Fruit fly (Drosophila melanogaster) whole organism, embryonic: ENCODE results near the gene frtz.

ENCODE experiments used
- CG1024 ChIP-seq: fragments of 200-800 bp; sonication (Bioruptor generic); IDR thresholded peaks from 2 replicates; pipeline ENCODE4 v1.3.6; 2022; ENCODE audit warnings: missing biosample characterization, missing genetic modification characterization
- CG10267 ChIP-seq: fragments of 200-800 bp; sonication (Bioruptor generic); optimal IDR thresholded peaks from 2 replicates; lab custom pipeline; 2018; ENCODE audit warnings: missing biosample characterization, mild to moderate bottlenecking, missing genetic modification characterization, moderate library complexity
- CG10654 ChIP-seq: fragments of 200-800 bp; sonication (Bioruptor generic); optimal IDR thresholded peaks from 2 replicates; lab custom pipeline; 2016; ENCODE audit warnings: missing biosample characterization, missing genetic modification characterization
- CG11456 ChIP-seq: fragments of 200-800 bp; sonication (Bioruptor generic); IDR thresholded peaks from 3 replicates; pipeline ENCODE4 v1.3.6; 2022; ENCODE audit warnings: missing biosample characterization, missing genetic modification characterization
- CG11723 ChIP-seq: fragments of 200-800 bp; sonication (Bioruptor generic); optimal IDR thresholded peaks from 2 replicates; lab custom pipeline; 2017; ENCODE audit warnings: missing biosample characterization, mild to moderate bottlenecking, missing genetic modification characterization
- CG13287 ChIP-seq: fragments of 200-800 bp; sonication (Bioruptor generic); IDR thresholded peaks from 2 replicates; pipeline ENCODE4 v1.3.6; 2022; ENCODE audit warnings: missing biosample characterization, missing genetic modification characterization; ENCODE audit not compliant: partially characterized antibody
- CG13624 ChIP-seq: fragments of 200-800 bp; sonication (Bioruptor generic); optimal IDR thresholded peaks from 2 replicates; lab custom pipeline; 2016; ENCODE audit warnings: missing biosample characterization, missing genetic modification characterization
- CG14050 ChIP-seq: fragments of 200-800 bp; sonication (Bioruptor generic); IDR thresholded peaks from 3 replicates; pipeline ENCODE4 v1.3.6; 2022; ENCODE audit warnings: missing biosample characterization, missing genetic modification characterization
- CG14965 ChIP-seq: fragments of 200-800 bp; sonication (Bioruptor generic); optimal IDR thresholded peaks from 2 replicates; lab custom pipeline; 2016; ENCODE audit warnings: missing biosample characterization, missing genetic modification characterization, borderline replicate concordance
- CG15479 ChIP-seq: fragments of 200-800 bp; sonication (Bioruptor generic); optimal IDR thresholded peaks from 3 replicates; lab custom pipeline; 2019; ENCODE audit warnings: missing biosample characterization, mild to moderate bottlenecking, missing genetic modification characterization, moderate library complexity
- CG17385 ChIP-seq: fragments of 200-800 bp; sonication (Bioruptor generic); optimal IDR thresholded peaks from 3 replicates; lab custom pipeline; 2018; ENCODE audit warnings: missing biosample characterization, mild to moderate bottlenecking, missing genetic modification characterization
- CG31441 ChIP-seq: fragments of 200-800 bp; sonication (Bioruptor generic); IDR thresholded peaks from 2 replicates; pipeline ENCODE4 v1.3.6; 2022; ENCODE audit warnings: missing biosample characterization, missing genetic modification characterization
- CG32772 ChIP-seq: fragments of 200-800 bp; sonication (Bioruptor generic); IDR thresholded peaks from 2 replicates; pipeline ENCODE4 v1.3.6; 2022; ENCODE audit warnings: missing biosample characterization, missing genetic modification characterization
- CG3838 ChIP-seq: fragments of 200-800 bp; sonication (Bioruptor generic); optimal IDR thresholded peaks from 3 replicates; lab custom pipeline; 2016; ENCODE audit warnings: missing biosample characterization, missing genetic modification characterization
- CG4328 ChIP-seq: fragments of 200-800 bp; sonication (Bioruptor generic); optimal IDR thresholded peaks from 3 replicates; lab custom pipeline; 2017; ENCODE audit warnings: missing biosample characterization, missing genetic modification reagents, missing genetic modification characterization
- CG6272 ChIP-seq: fragments of 200-800 bp; sonication (Bioruptor generic); IDR thresholded peaks from 2 replicates; pipeline ENCODE4 v1.3.6; 2022; ENCODE audit warnings: missing biosample characterization, missing genetic modification characterization
- CG6813 ChIP-seq: fragments of 200-800 bp; sonication (Bioruptor generic); optimal IDR thresholded peaks from 2 replicates; lab custom pipeline; 2017; ENCODE audit warnings: missing biosample characterization, missing genetic modification characterization, mild to moderate bottlenecking, moderate library complexity, missing genetic modification reagents
- CG7271 ChIP-seq: fragments of 200-800 bp; sonication (Bioruptor generic); optimal IDR thresholded peaks from 2 replicates; lab custom pipeline; 2018; ENCODE audit warnings: missing biosample characterization, mild to moderate bottlenecking, missing genetic modification characterization, moderate library complexity
- CG7928 ChIP-seq: fragments of 200-800 bp; sonication (Bioruptor generic); optimal IDR thresholded peaks from 2 replicates; lab custom pipeline; 2017; ENCODE audit warnings: missing biosample characterization, mild to moderate bottlenecking, missing genetic modification characterization
- CG9437 ChIP-seq: fragments of 200-800 bp; sonication (Bioruptor generic); optimal IDR thresholded peaks from 2 replicates; lab custom pipeline; 2018; ENCODE audit warnings: missing biosample characterization, mild to moderate bottlenecking, missing genetic modification characterization
- CG9797 ChIP-seq: fragments of 200-800 bp; sonication (Bioruptor generic); optimal IDR thresholded peaks from 3 replicates; lab custom pipeline; 2018; ENCODE audit warnings: missing biosample characterization, mild to moderate bottlenecking, missing genetic modification characterization
- Camta ChIP-seq: fragments of 200-800 bp; sonication (Bioruptor generic); optimal IDR thresholded peaks from 2 replicates; lab custom pipeline; 2016; ENCODE audit warnings: missing biosample characterization, missing genetic modification characterization
- CoRest ChIP-seq: fragments of 200-800 bp; sonication (Bioruptor generic); optimal IDR thresholded peaks from 3 replicates; lab custom pipeline; 2018; ENCODE audit warnings: missing biosample characterization, mild to moderate bottlenecking, missing genetic modification characterization, moderate library complexity
- D19A ChIP-seq: fragments of 200-800 bp; optimal IDR thresholded peaks from 3 replicates; lab custom pipeline; 2019; ENCODE audit warnings: missing biosample characterization, mild to moderate bottlenecking, missing genetic modification characterization, moderate library complexity
- Deaf1 ChIP-seq: fragments of 200-800 bp; optimal IDR thresholded peaks from 3 replicates; lab custom pipeline; 2019; ENCODE audit warnings: missing biosample characterization, mild to moderate bottlenecking, missing genetic modification characterization, moderate library complexity
- GATAe ChIP-seq: fragments of 200-800 bp; sonication (Bioruptor generic); conservative IDR thresholded peaks from 2 replicates; pipeline ENCODE4 v1.3.6; 2022; ENCODE audit warnings: missing biosample characterization, missing genetic modification characterization
- HmgD ChIP-seq: fragments of 200-800 bp; sonication (Bioruptor generic); optimal IDR thresholded peaks from 3 replicates; lab custom pipeline; 2016; ENCODE audit warnings: missing biosample characterization, missing genetic modification characterization
- Hmx ChIP-seq: fragments of 200-800 bp; sonication (Bioruptor generic); optimal IDR thresholded peaks from 2 replicates; lab custom pipeline; 2016; ENCODE audit warnings: missing biosample characterization, missing genetic modification characterization
- Lhr ChIP-seq: fragments of 200-800 bp; sonication (Bioruptor generic); optimal IDR thresholded peaks from 3 replicates; lab custom pipeline; 2017; ENCODE audit warnings: mild to moderate bottlenecking, missing biosample characterization, missing genetic modification reagents, missing genetic modification characterization
- MBD-R2 ChIP-seq: fragments of 200-800 bp; sonication (Bioruptor generic); IDR thresholded peaks from 2 replicates; pipeline ENCODE4 v1.3.6; 2022; ENCODE audit warnings: missing biosample characterization, missing genetic modification characterization
- Sry-β ChIP-seq: fragments of 200-800 bp; sonication (Bioruptor generic); optimal IDR thresholded peaks from 2 replicates; lab custom pipeline; 2018; ENCODE audit warnings: missing biosample characterization, mild to moderate bottlenecking, missing genetic modification characterization, moderate library complexity
- crol ChIP-seq: fragments of 200-800 bp; sonication (Bioruptor generic); IDR thresholded peaks from 2 replicates; pipeline ENCODE4 v1.3.6; 2022; ENCODE audit warnings: missing biosample characterization, missing genetic modification characterization
- dimm ChIP-seq: fragments of 200-800 bp; sonication (Bioruptor generic); IDR thresholded peaks from 2 replicates; pipeline ENCODE4 v1.3.6; 2022; ENCODE audit warnings: missing biosample characterization, missing genetic modification characterization
- fu2 ChIP-seq: fragments of 200-800 bp; sonication (Bioruptor generic); optimal IDR thresholded peaks from 2 replicates; lab custom pipeline; 2016; ENCODE audit warnings: missing biosample characterization, missing genetic modification characterization
- gfzf ChIP-seq: fragments of 200-800 bp; sonication (Bioruptor generic); optimal IDR thresholded peaks from 2 replicates; lab custom pipeline; 2016; ENCODE audit warnings: missing biosample characterization, mild to moderate bottlenecking, missing genetic modification characterization, moderate library complexity
- gsb-n ChIP-seq: fragments of 200-800 bp; sonication (Bioruptor generic); optimal IDR thresholded peaks from 3 replicates; lab custom pipeline; 2018; ENCODE audit warnings: missing biosample characterization, mild to moderate bottlenecking, missing genetic modification characterization
- ind ChIP-seq: fragments of 200-800 bp; sonication (Bioruptor generic); optimal IDR thresholded peaks from 3 replicates; lab custom pipeline; 2016; ENCODE audit warnings: missing biosample characterization, missing genetic modification characterization
- nerfin-1 ChIP-seq: fragments of 200-800 bp; sonication (Bioruptor generic); optimal IDR thresholded peaks from 3 replicates; lab custom pipeline; 2019; ENCODE audit warnings: missing biosample characterization, mild to moderate bottlenecking, missing genetic modification characterization, moderate library complexity
- otp ChIP-seq: fragments of 200-800 bp; sonication (Bioruptor generic); IDR thresholded peaks from 3 replicates; pipeline ENCODE4, ENCODE4 v1.3.6; 2022; ENCODE audit warnings: missing biosample characterization, missing genetic modification characterization
- p53 ChIP-seq: fragments of 200-800 bp; sonication (Bioruptor generic); optimal IDR thresholded peaks from 2 replicates; lab custom pipeline; 2016; ENCODE audit warnings: missing biosample characterization, missing genetic modification characterization
- pho ChIP-seq: fragments of 200-800 bp; sonication (Bioruptor generic); optimal IDR thresholded peaks from 2 replicates; lab custom pipeline; 2016; ENCODE audit warnings: missing biosample characterization, missing genetic modification characterization
- prd ChIP-seq, 3 experiments: fragments of >200 bp in 2 of 3; fragments of 200-800 bp in 1 of 3; sonication (Bioruptor generic) in 1 of 3; optimal IDR thresholded peaks in 2 of 3; IDR thresholded peaks in 1 of 3; 2 replicates in 2 of 3; 3 replicates in 1 of 3; pipeline versions ENCODE4 v1.3.6 to Lab custom; 2017 to 2022; ENCODE audit warnings: missing biosample characterization in 1 of 3, missing genetic modification characterization in 1 of 3
- sisA ChIP-seq: fragments of 200-800 bp; sonication (Bioruptor generic); IDR thresholded peaks from 2 replicates; pipeline ENCODE4 v1.3.6; 2022; ENCODE audit warnings: missing biosample characterization, missing genetic modification characterization
- ssp ChIP-seq: fragments of 200-800 bp; sonication (Bioruptor generic); IDR thresholded peaks from 2 replicates; pipeline ENCODE4 v1.3.6; 2022; ENCODE audit warnings: missing biosample characterization, missing genetic modification characterization
- tna ChIP-seq: fragments of 200-800 bp; sonication (Bioruptor generic); IDR thresholded peaks from 2 replicates; pipeline ENCODE4 v1.3.6; 2022; ENCODE audit warnings: missing biosample characterization, missing genetic modification characterization; ENCODE audit not compliant: partially characterized antibody
- wdn ChIP-seq: fragments of 200-800 bp; sonication (Bioruptor generic); IDR thresholded peaks from 2 replicates; pipeline ENCODE4 v1.3.6; 2022; ENCODE audit warnings: missing biosample characterization, missing genetic modification characterization
- wek ChIP-seq: fragments of 200-800 bp; sonication (Bioruptor generic); optimal IDR thresholded peaks from 3 replicates; lab custom pipeline; 2018; ENCODE audit warnings: missing biosample characterization, mild to moderate bottlenecking, missing genetic modification characterization, moderate library complexity
- z ChIP-seq: fragments of 200-800 bp; sonication (Bioruptor generic); IDR thresholded peaks from 3 replicates; pipeline ENCODE4 v1.3.6; 2022; ENCODE audit warnings: missing biosample characterization, missing genetic modification characterization

The frtz gene

dm6 chr2L:1727826-1728619 is 12.4 kb upstream of the frtz start (continued):
- TF ChIP-seq Deaf1, result peak; percentile 88
- TF ChIP-seq dimm (GFP tag; lab: Robert Waterston, UW), result peak; percentile 78
- TF ChIP-seq z (GFP tag; lab: Robert Waterston, UW), result 0 out of 3 replicates have a peak, but pooled peaks have one; percentile 42
- peak; percentile 98 for TF ChIP-seq CG13287 (GFP tag; lab: Robert Waterston, UW)
- peak; percentile 78 for TF ChIP-seq CG7928 (GFP tag; lab: Kevin White, UChicago)
- peak; percentile 97 for TF ChIP-seq CG11456 (GFP tag; lab: Robert Waterston, UW)
- peak; percentile 93 for TF ChIP-seq MBD-R2 (GFP tag; lab: Robert Waterston, UW)
- peak; percentile 97 for TF ChIP-seq CG17385 (GFP tag; lab: Kevin White, UChicago)
- TF ChIP-seq gfzf (GFP tag; lab: Kevin White, UChicago), result no peak
- peak; percentile 93 for TF ChIP-seq CG10654 (GFP tag; lab: Kevin White, UChicago)
- TF ChIP-seq CG11723 (GFP tag; lab: Kevin White, UChicago), result peak; percentile 98
- TF ChIP-seq pho (GFP tag; lab: Kevin White, UChicago), result peak; percentile 88
- peak; percentile 99 for TF ChIP-seq CG4328 (GFP tag; lab: Kevin White, UChicago)
- TF ChIP-seq p53 (GFP tag; lab: Kevin White, UChicago), result peak; percentile 34
- peak; percentile 96 for TF ChIP-seq CG6272 (GFP tag; lab: Robert Waterston, UW)
- no peak for TF ChIP-seq HmgD
- peak; percentile 79 for TF ChIP-seq CG13624 (GFP tag; lab: Kevin White, UChicago)
- peak; percentile 97 for TF ChIP-seq gsb-n
- peak; percentile 94 for TF ChIP-seq CG14050
- peak; percentile 84 for TF ChIP-seq CG31441 (GFP tag; lab: Robert Waterston, UW)
- TF ChIP-seq CG32772, result peak; percentile 93
- TF ChIP-seq CG9437, result peak; percentile 93
- no peak; the same call in none of the 2 replicates for TF ChIP-seq crol (GFP tag; lab: Robert Waterston, UW)
- no peak for TF ChIP-seq CG14965 (GFP tag; lab: Kevin White, UChicago)
- TF ChIP-seq wdn (GFP tag; lab: Robert Waterston, UW), result peak; percentile 94
- TF ChIP-seq GATAe, result peak; percentile 89
- peak; percentile 96 for TF ChIP-seq D19A (tag; lab: Kevin White, UChicago)
- TF ChIP-seq Hmx (GFP tag; lab: Kevin White, UChicago), result peak; percentile 77
- peak; percentile 82 for TF ChIP-seq CG3838 (GFP tag; lab: Kevin White, UChicago)
- peak; percentile 92 for TF ChIP-seq CG6813
- TF ChIP-seq CG7271, result peak; percentile 67
- TF ChIP-seq nerfin-1 (tag; lab: Kevin White, UChicago), result peak; percentile 94
- TF ChIP-seq ssp (GFP tag; lab: Robert Waterston, UW), result peak; percentile 90
- TF ChIP-seq CG15479 (GFP tag; lab: Kevin White, UChicago), result peak; percentile 50
- peak; percentile 80 for TF ChIP-seq tna (GFP tag; lab: Robert Waterston, UW)
- TF ChIP-seq CG10267 (tag; lab: Kevin White, UChicago), result peak; percentile 91
- TF ChIP-seq fu2 (GFP tag; lab: Kevin White, UChicago), result peak; percentile 76
- TF ChIP-seq prd (optimal IDR thresholded peaks at IDR 0.05; lab: Kevin White, UChicago), result no peak
- TF ChIP-seq prd (GFP tag; IDR thresholded peaks at IDR 0.05; lab: Robert Waterston, UW), result peak; percentile 97
- TF ChIP-seq otp (GFP tag; lab: Robert Waterston, UW), result peak; percentile 94; the same call in 2 of the 3 replicates
- peak; percentile 95 for TF ChIP-seq sisA (GFP tag; lab: Robert Waterston, UW)
- TF ChIP-seq wek, result peak; percentile 87
- TF ChIP-seq Sry-β (GFP tag; lab: Kevin White, UChicago), result peak; percentile 48
- TF ChIP-seq Camta (GFP tag; lab: Kevin White, UChicago), result peak; percentile 81
- TF ChIP-seq CG9797 (GFP tag; lab: Kevin White, UChicago), result peak; percentile 49
- TF ChIP-seq ind (GFP tag; lab: Kevin White, UChicago), result peak; percentile 95
- peak; percentile 72 for TF ChIP-seq CG1024 (GFP tag; lab: Robert Waterston, UW)
- TF ChIP-seq CoRest (tag; lab: Kevin White, UChicago), result peak; percentile 99
- TF ChIP-seq Lhr, result peak; percentile 96
